Fruit fly (Drosophila melanogaster) whole organism, embryonic: Measurements from ENCODE around the gene Glut4EF.
A peak's percentile ranks its signal among the peaks of the same experiment; 100 is the strongest.

Experiments
- Antp ChIP-seq: fragments of 200-800 bp; sonication (Bioruptor generic); optimal IDR thresholded peaks from 3 replicates; lab custom pipeline; 2016; ENCODE audit warnings: missing biosample characterization, missing genetic modification characterization
- CG12155 ChIP-seq: fragments of 200-800 bp; sonication (Bioruptor generic); optimal IDR thresholded peaks from 3 replicates; lab custom pipeline; 2016; ENCODE audit warnings: missing biosample characterization, missing genetic modification characterization
- CG14667 ChIP-seq: fragments of 200-800 bp; sonication (Bioruptor generic); IDR thresholded peaks from 2 replicates; pipeline ENCODE4 v1.3.6; 2022; ENCODE audit warnings: missing biosample characterization, missing genetic modification characterization
- CG18262 ChIP-seq: fragments of 200-800 bp; optimal IDR thresholded peaks from 3 replicates; lab custom pipeline; 2019; ENCODE audit warnings: missing biosample characterization, mild to moderate bottlenecking, missing genetic modification characterization, moderate library complexity
- CG2875 ChIP-seq: fragments of 200-800 bp; sonication (Bioruptor generic); optimal IDR thresholded peaks from 2 replicates; lab custom pipeline; 2017; ENCODE audit warnings: missing biosample characterization, mild to moderate bottlenecking, missing genetic modification characterization, missing genetic modification reagents
- CG2889 ChIP-seq: fragments of 200-800 bp; sonication (Bioruptor generic); IDR thresholded peaks from 3 replicates; pipeline ENCODE4 v1.3.6; 2022; ENCODE audit warnings: missing biosample characterization, missing genetic modification characterization
- CG4360 ChIP-seq: fragments of 200-800 bp; sonication (Bioruptor generic); IDR thresholded peaks from 2 replicates; pipeline ENCODE4 v1.3.6; 2022; ENCODE audit warnings: missing biosample characterization, missing genetic modification characterization
- CG5245 ChIP-seq: fragments of 200-800 bp; sonication (Bioruptor generic); optimal IDR thresholded peaks from 3 replicates; lab custom pipeline; 2016; ENCODE audit warnings: missing biosample characterization, missing genetic modification characterization
- CTCF ChIP-seq: fragments of 200-800 bp; sonication (Bioruptor generic); optimal IDR thresholded peaks from 2 replicates; lab custom pipeline; 2017; ENCODE audit warnings: missing biosample characterization, mild to moderate bottlenecking, missing genetic modification characterization, moderate library complexity
- NFAT ChIP-seq: fragments of 200-800 bp; sonication (Bioruptor generic); IDR thresholded peaks from 2 replicates; pipeline ENCODE4 v1.3.6; 2022; ENCODE audit warnings: missing biosample characterization, missing genetic modification characterization
- Nf-YB ChIP-seq: fragments of 200-800 bp; sonication (Bioruptor generic); optimal IDR thresholded peaks from 3 replicates; lab custom pipeline; 2019; ENCODE audit warnings: missing biosample characterization, mild to moderate bottlenecking, missing genetic modification characterization, moderate library complexity
- Sry-β ChIP-seq: fragments of 200-800 bp; sonication (Bioruptor generic); optimal IDR thresholded peaks from 2 replicates; lab custom pipeline; 2018; ENCODE audit warnings: missing biosample characterization, mild to moderate bottlenecking, missing genetic modification characterization, moderate library complexity

DNA sequence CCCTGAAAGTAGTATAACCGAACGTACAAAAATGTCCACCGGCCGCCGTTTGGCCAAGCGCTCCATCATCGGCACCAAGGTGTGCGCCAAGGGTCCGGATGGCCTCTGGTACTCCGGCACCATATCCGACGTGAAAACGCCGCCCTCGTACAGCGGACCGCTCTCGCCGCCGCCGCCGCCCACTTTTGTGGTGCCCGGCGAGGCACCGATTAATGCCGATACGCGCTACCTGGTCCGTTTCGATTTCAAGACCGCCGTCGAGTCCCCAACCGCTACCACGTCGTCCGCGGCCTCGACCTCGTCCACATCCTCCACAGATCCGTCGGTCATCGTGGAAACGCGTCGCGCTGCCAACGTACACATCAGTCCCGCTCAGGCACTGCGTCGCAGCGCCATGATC lies 1.2 kb downstream of the Glut4EF start:
- TF ChIP-seq CG18262: no peak
- no peak for TF ChIP-seq CTCF (GFP tag; lab: Kevin White, UChicago)
- TF ChIP-seq Sry-β (GFP tag; lab: Kevin White, UChicago): no peak
- TF ChIP-seq CG12155 (GFP tag; lab: Kevin White, UChicago): no peak
- TF ChIP-seq CG14667 (GFP tag; lab: Robert Waterston, UW): no peak
- no peak for TF ChIP-seq Antp (GFP tag; lab: Kevin White, UChicago)
- 0 out of 3 replicates have a peak, but pooled peaks have one; percentile 37 for TF ChIP-seq CG2889 (GFP tag; lab: Robert Waterston, UW)
- no peak for TF ChIP-seq CG4360 (GFP tag; lab: Robert Waterston, UW)
- no peak for TF ChIP-seq CG2875 (GFP tag; lab: Kevin White, UChicago)
- TF ChIP-seq Nf-YB (GFP tag; lab: Kevin White, UChicago): no peak
- TF ChIP-seq CG5245 (GFP tag; lab: Kevin White, UChicago): no peak
- TF ChIP-seq NFAT (GFP tag; lab: Robert Waterston, UW): no peak
